Fruit fly (Drosophila melanogaster): ENCODE results near the gene CheB93b.

- TF ChIP-seq salr (GFP tag; optimal IDR thresholded peaks at IDR 0.05) (no peak), CG6854 (GFP tag; optimal IDR thresholded peaks at IDR 0.05) (peak; percentile 98), Hr4 (GFP tag; optimal IDR thresholded peaks at IDR 0.05) (no peak), ss (GFP tag; optimal IDR thresholded peaks at IDR 0.05) (no peak), CG6808 (GFP tag; optimal IDR thresholded peaks at IDR 0.05) (no peak)
These were observed 551 bp upstream of the CheB93b start for dm6 chr3R:21408372-21408771.

Data from whole organism, prepupa.